Fruit fly (Drosophila melanogaster) whole organism, embryonic: Measurements from ENCODE around the gene CG32271.

Experiments used
- BEAF-32 ChIP-seq: fragments of 200-800 bp; sonication (Bioruptor generic); optimal IDR thresholded peaks from 3 replicates; lab custom pipeline; 2017; ENCODE audit warnings: missing biosample characterization, missing genetic modification characterization, mild to moderate bottlenecking, moderate library complexity, missing genetic modification reagents
- CG12391 ChIP-seq: fragments of 200-800 bp; sonication (Bioruptor generic); optimal IDR thresholded peaks from 3 replicates; lab custom pipeline; 2018; ENCODE audit warnings: missing biosample characterization, mild to moderate bottlenecking, missing genetic modification characterization, moderate library complexity
- CG15514 ChIP-seq: fragments of 200-800 bp; sonication (Bioruptor generic); optimal IDR thresholded peaks from 3 replicates; lab custom pipeline; 2017; ENCODE audit warnings: missing biosample characterization, missing genetic modification characterization, mild to moderate bottlenecking, moderate library complexity, missing genetic modification reagents
- CG1603 ChIP-seq: fragments of 200-800 bp; sonication (Bioruptor generic); optimal IDR thresholded peaks from 2 replicates; lab custom pipeline; 2019; ENCODE audit warnings: missing biosample characterization, mild to moderate bottlenecking, missing genetic modification characterization, moderate library complexity
- CG16815 ChIP-seq: fragments of 200-800 bp; sonication (Bioruptor generic); optimal IDR thresholded peaks from 3 replicates; lab custom pipeline; 2017; ENCODE audit warnings: missing biosample characterization, mild to moderate bottlenecking, missing genetic modification characterization
- CG17612 ChIP-seq: fragments of 200-800 bp; sonication (Bioruptor generic); IDR thresholded peaks from 2 replicates; pipeline ENCODE4 v1.3.6; 2022; ENCODE audit warnings: missing biosample characterization, missing genetic modification characterization
- CG2120 ChIP-seq: fragments of 200-800 bp; sonication (Bioruptor generic); optimal IDR thresholded peaks from 3 replicates; lab custom pipeline; 2016; ENCODE audit warnings: missing biosample characterization, missing genetic modification characterization
- CG32772 ChIP-seq: fragments of 200-800 bp; sonication (Bioruptor generic); IDR thresholded peaks from 2 replicates; pipeline ENCODE4 v1.3.6; 2022; ENCODE audit warnings: missing biosample characterization, missing genetic modification characterization
- CG3847 ChIP-seq: fragments of 200-800 bp; sonication (Bioruptor generic); IDR thresholded peaks from 2 replicates; pipeline ENCODE4 v1.3.6; 2022; ENCODE audit warnings: missing biosample characterization, missing genetic modification characterization
- CG6272 ChIP-seq: fragments of 200-800 bp; sonication (Bioruptor generic); IDR thresholded peaks from 2 replicates; pipeline ENCODE4 v1.3.6; 2022; ENCODE audit warnings: missing biosample characterization, missing genetic modification characterization
- CG7271 ChIP-seq: fragments of 200-800 bp; sonication (Bioruptor generic); optimal IDR thresholded peaks from 2 replicates; lab custom pipeline; 2018; ENCODE audit warnings: missing biosample characterization, mild to moderate bottlenecking, missing genetic modification characterization, moderate library complexity
- CG7987 ChIP-seq: fragments of 200-800 bp; sonication (Bioruptor generic); optimal IDR thresholded peaks from 2 replicates; lab custom pipeline; 2018; ENCODE audit warnings: missing biosample characterization, mild to moderate bottlenecking, missing genetic modification characterization, moderate library complexity
- CG8924 ChIP-seq: fragments of 200-800 bp; optimal IDR thresholded peaks from 3 replicates; lab custom pipeline; 2019; ENCODE audit warnings: missing biosample characterization, mild to moderate bottlenecking, missing genetic modification characterization, moderate library complexity
- CG9437 ChIP-seq: fragments of 200-800 bp; sonication (Bioruptor generic); optimal IDR thresholded peaks from 2 replicates; lab custom pipeline; 2018; ENCODE audit warnings: missing biosample characterization, mild to moderate bottlenecking, missing genetic modification characterization
- CG9727 ChIP-seq: fragments of 200-800 bp; sonication (Bioruptor generic); optimal IDR thresholded peaks from 3 replicates; lab custom pipeline; 2017; ENCODE audit warnings: missing biosample characterization, mild to moderate bottlenecking, missing genetic modification characterization
- Dip2 ChIP-seq: fragments of 200-800 bp; sonication (Bioruptor generic); IDR thresholded peaks from 2 replicates; pipeline ENCODE4 v1.3.6; 2022; ENCODE audit warnings: missing biosample characterization, missing genetic modification characterization
- Dll ChIP-seq: fragments of 200-800 bp; sonication (Bioruptor generic); IDR thresholded peaks from 4 replicates; pipeline ENCODE4 v1.3.6; 2022; ENCODE audit warnings: missing biosample characterization, missing genetic modification characterization; ENCODE audit not compliant: partially characterized antibody
- Hr3 ChIP-seq: fragments of 200-800 bp; sonication (Bioruptor generic); optimal IDR thresholded peaks from 3 replicates; lab custom pipeline; 2016; ENCODE audit warnings: missing biosample characterization, missing genetic modification characterization
- Med ChIP-seq: fragments of 200-800 bp; sonication (Bioruptor generic); peaks from one replicate; lab custom pipeline; 2016; ENCODE audit warnings: missing biosample characterization, missing genetic modification characterization, mild to moderate bottlenecking, inconsistent platforms, moderate library complexity
- Pdp1 ChIP-seq, 2 experiments: fragments of 200-800 bp; sonication (Bioruptor generic); optimal IDR thresholded peaks; 3 replicates each; lab custom pipeline; 2016; ENCODE audit warnings: missing biosample characterization in 2 of 2, missing genetic modification characterization in 2 of 2, mild to moderate bottlenecking in 1 of 2, moderate library complexity in 1 of 2
- Sry-δ ChIP-seq: fragments of 200-800 bp; sonication (Bioruptor generic); optimal IDR thresholded peaks from 2 replicates; lab custom pipeline; 2016; ENCODE audit warnings: missing biosample characterization, missing genetic modification characterization
- Ssrp ChIP-seq: fragments of 200-800 bp; sonication (Bioruptor generic); optimal IDR thresholded peaks from 2 replicates; lab custom pipeline; 2018; ENCODE audit warnings: missing biosample characterization, mild to moderate bottlenecking, missing genetic modification characterization, moderate library complexity
- Stat92E ChIP-seq, 3 experiments: fragments of >200 bp in 2 of 3; fragments of 200-800 bp in 1 of 3; sonication (Bioruptor generic) in 1 of 3; optimal IDR thresholded peaks; 2 replicates each; lab custom pipeline; 2017 to 2019; ENCODE audit warnings: missing biosample characterization in 3 of 3, missing genetic modification characterization in 3 of 3, mild to moderate bottlenecking in 1 of 3, moderate library complexity in 1 of 3
- Usf ChIP-seq: fragments of 200-800 bp; sonication (Bioruptor generic); optimal IDR thresholded peaks from 2 replicates; lab custom pipeline; 2017; ENCODE audit warnings: missing genotype, missing biosample characterization, missing genetic modification characterization
- YL-1 ChIP-seq: fragments of 200-800 bp; sonication (Bioruptor generic); optimal IDR thresholded peaks from 3 replicates; lab custom pipeline; 2017; ENCODE audit warnings: missing biosample characterization, mild to moderate bottlenecking, missing genetic modification characterization
- amos ChIP-seq: fragments of 200-800 bp; sonication (Bioruptor generic); IDR thresholded peaks from 2 replicates; pipeline ENCODE4 v1.3.6; 2022; ENCODE audit warnings: missing biosample characterization, missing genetic modification characterization; ENCODE audit not compliant: partially characterized antibody
- aop ChIP-seq: fragments of 200-800 bp; sonication (Bioruptor generic); IDR thresholded peaks from 2 replicates; pipeline ENCODE4 v1.3.6; 2022; ENCODE audit warnings: missing biosample characterization, missing genetic modification characterization
- ato ChIP-seq: fragments of 200-800 bp; sonication (Bioruptor generic); IDR thresholded peaks from 2 replicates; pipeline ENCODE4 v1.3.6; 2022; ENCODE audit warnings: missing biosample characterization, missing genetic modification characterization; ENCODE audit not compliant: partially characterized antibody
- bbx ChIP-seq: fragments of 200-800 bp; sonication (Bioruptor generic); IDR thresholded peaks from 2 replicates; pipeline ENCODE4 v1.3.6; 2022; ENCODE audit warnings: missing biosample characterization, missing genetic modification characterization; ENCODE audit not compliant: partially characterized antibody
- croc ChIP-seq: fragments of 200-800 bp; sonication (Bioruptor generic); conservative IDR thresholded peaks from 3 replicates; pipeline ENCODE4 v1.3.6; 2022; ENCODE audit warnings: missing biosample characterization, missing genetic modification characterization
- crp ChIP-seq, 2 experiments: fragments of 200-800 bp; sonication (Bioruptor generic); optimal IDR thresholded peaks; 2 replicates in 1 of 2; 3 replicates in 1 of 2; lab custom pipeline; 2017; ENCODE audit warnings: missing biosample characterization in 2 of 2, missing genetic modification characterization in 2 of 2, mild to moderate bottlenecking in 1 of 2, moderate library complexity in 1 of 2
- dysf ChIP-seq: fragments of 200-800 bp; sonication (Bioruptor generic); IDR thresholded peaks from 3 replicates; pipeline ENCODE4 v1.3.6; 2022; ENCODE audit warnings: missing biosample characterization, missing genetic modification characterization
- ftz-f1 ChIP-seq: fragments of 200-800 bp; sonication (Bioruptor generic); optimal IDR thresholded peaks from 2 replicates; lab custom pipeline; 2016; ENCODE audit warnings: missing biosample characterization, missing genetic modification characterization
- gfzf ChIP-seq: fragments of 200-800 bp; sonication (Bioruptor generic); optimal IDR thresholded peaks from 2 replicates; lab custom pipeline; 2016; ENCODE audit warnings: missing biosample characterization, mild to moderate bottlenecking, missing genetic modification characterization, moderate library complexity
- lola ChIP-seq, 3 experiments: fragments of >200 bp in 2 of 3; fragments of 200-800 bp in 1 of 3; sonication (Bioruptor generic) in 1 of 3; optimal IDR thresholded peaks; 2 replicates each; lab custom pipeline; 2017 to 2019; ENCODE audit warnings: missing biosample characterization in 3 of 3, missing genetic modification characterization in 3 of 3, mild to moderate bottlenecking in 1 of 3, moderate library complexity in 1 of 3
- maf-S ChIP-seq: fragments of 200-800 bp; sonication (Bioruptor generic); optimal IDR thresholded peaks from 2 replicates; lab custom pipeline; 2016; ENCODE audit warnings: missing biosample characterization, missing genetic modification characterization
- pzg ChIP-seq: fragments of 200-800 bp; sonication (Bioruptor generic); optimal IDR thresholded peaks from 3 replicates; lab custom pipeline; 2018; ENCODE audit warnings: missing biosample characterization, mild to moderate bottlenecking, missing genetic modification characterization, moderate library complexity
- row ChIP-seq: fragments of 200-800 bp; sonication (Bioruptor generic); IDR thresholded peaks from 3 replicates; pipeline ENCODE4 v1.3.6; 2022; ENCODE audit warnings: missing biosample characterization, missing genetic modification characterization
- sens ChIP-seq: fragments of 200-800 bp; sonication (Bioruptor generic); peaks from one replicate; lab custom pipeline; 2016; ENCODE audit warnings: missing biosample characterization, missing genetic modification characterization
- seq ChIP-seq: fragments of 200-800 bp; sonication (Bioruptor generic); IDR thresholded peaks from 2 replicates; pipeline ENCODE4 v1.3.6; 2022; ENCODE audit warnings: missing biosample characterization, missing genetic modification characterization
- stwl ChIP-seq: fragments of 200-800 bp; sonication (Bioruptor generic); optimal IDR thresholded peaks from 3 replicates; lab custom pipeline; 2018; ENCODE audit warnings: missing biosample characterization, mild to moderate bottlenecking, missing genetic modification characterization, moderate library complexity
- tll ChIP-seq, 2 experiments: fragments of 200-800 bp in 1 of 2; fragments of >200 bp in 1 of 2; sonication (Bioruptor generic) in 1 of 2; optimal IDR thresholded peaks; 2 replicates each; lab custom pipeline; 2017 to 2019; ENCODE audit warnings: missing biosample characterization in 2 of 2, missing genetic modification characterization in 2 of 2, mild to moderate bottlenecking in 1 of 2, moderate library complexity in 1 of 2
- toy ChIP-seq: fragments of 200-800 bp; sonication (Bioruptor generic); IDR thresholded peaks from 2 replicates; pipeline ENCODE4 v1.3.6; 2022; ENCODE audit warnings: missing biosample characterization, missing genetic modification characterization
- trem ChIP-seq: fragments of 200-800 bp; optimal IDR thresholded peaks from 3 replicates; lab custom pipeline; 2019; ENCODE audit warnings: missing biosample characterization, mild to moderate bottlenecking, missing genetic modification characterization, moderate library complexity
- vfl ChIP-seq: fragments of 200-800 bp; sonication (Bioruptor generic); optimal IDR thresholded peaks from 2 replicates; lab custom pipeline; 2016; ENCODE audit warnings: missing biosample characterization, missing genetic modification characterization
- zfh1 ChIP-seq: fragments of 200-800 bp; sonication (Bioruptor generic); IDR thresholded peaks from 3 replicates; pipeline ENCODE4 v1.3.6; 2022; ENCODE audit warnings: missing biosample characterization, missing genetic modification characterization

CG32271 gene

dm6 chr3L:3161968-3162367, 41.0 kb downstream of the CG32271 start, which contains the start of gene rasp (continued):
- TF ChIP-seq crp (GFP tag; optimal IDR thresholded peaks at IDR 0.05; lab: Kevin White, UChicago) (no peak), BEAF-32 (peak; percentile 63), Sry-δ (GFP tag; lab: Kevin White, UChicago) (peak; percentile 79), YL-1 (GFP tag; lab: Kevin White, UChicago) (peak; percentile 34), CG1603 (peak; percentile 21), ftz-f1 (GFP tag; lab: Kevin White, UChicago) (peak; percentile 41), toy (GFP tag; lab: Robert Waterston, UW) (no peak), gfzf (GFP tag; lab: Kevin White, UChicago) (no peak), Dip2 (GFP tag; lab: Robert Waterston, UW) (no peak), Stat92E (GFP tag; optimal IDR thresholded peaks at IDR 0.05; lab: Kevin White, UChicago) (peak in 1 of 3 experiments; percentile 8), pzg (GFP tag; lab: Kevin White, UChicago) (peak; percentile 27), trem (tag; lab: Kevin White, UChicago) (peak; percentile 11), bbx (GFP tag; lab: Robert Waterston, UW) (peak; percentile 45; the same call in 1 of the 2 replicates), tll (GFP tag; optimal IDR thresholded peaks at IDR 0.05; lab: Kevin White, UChicago) (no peak), amos (peak; percentile 48), aop (GFP tag; lab: Robert Waterston, UW) (no peak), CG16815 (no peak), Med (GFP tag; lab: Kevin White, UChicago) (peak; percentile 44), dysf (GFP tag; lab: Robert Waterston, UW) (no peak), CG7271 (no peak), stwl (tag; lab: Kevin White, UChicago) (peak; percentile 33), vfl (GFP tag; lab: Kevin White, UChicago) (no peak)

dm6 chr3L:3159309-3160194, 43.4 kb downstream of the CG32271 start, which contains the start of the genes ND-30 and CG15812:
TSS of gene ND-30 (minus strand) at chr3L:3159578.
TSS of gene CG15812 (plus strand) at chr3L:3159991.
- TF ChIP-seq CG12391, result peak; percentile 58
- TF ChIP-seq CG2120 (GFP tag; lab: Kevin White, UChicago), result peak; percentile 7
- TF ChIP-seq croc (GFP tag; lab: Robert Waterston, UW), result no peak
- peak in 1 of 2 experiments; percentile 97 for TF ChIP-seq Pdp1 (GFP tag; optimal IDR thresholded peaks at IDR 0.05; lab: Kevin White, UChicago)
- TF ChIP-seq ato, result 0 out of 2 replicates have a peak, but pooled peaks have one; percentile 30
- TF ChIP-seq Hr3, result peak; percentile 46
- TF ChIP-seq CG3847, result 0 out of 2 replicates have a peak, but pooled peaks have one; percentile 5
- no peak for TF ChIP-seq zfh1 (GFP tag; lab: Robert Waterston, UW)
- 0 out of 4 replicates have a peak, but pooled peaks have one; percentile 14 for TF ChIP-seq Dll
- TF ChIP-seq CG6272 (GFP tag; lab: Robert Waterston, UW), result no peak
- peak; percentile 73 for TF ChIP-seq row
- 0 out of 2 replicates have a peak, but pooled peaks have one; percentile 23 for TF ChIP-seq seq (GFP tag; lab: Robert Waterston, UW)
- no peak for TF ChIP-seq CG17612 (GFP tag; lab: Robert Waterston, UW)
- peak; percentile 10 for TF ChIP-seq Ssrp (tag; lab: Kevin White, UChicago)
- no peak for TF ChIP-seq Usf (GFP tag; lab: Kevin White, UChicago)
- TF ChIP-seq maf-S (GFP tag; lab: Kevin White, UChicago), result no peak
- peak; percentile 11 for TF ChIP-seq CG15514 (GFP tag; lab: Kevin White, UChicago)
- TF ChIP-seq stwl (tag; lab: Kevin White, UChicago), result peak; percentile 46
- peak; percentile 51 for TF ChIP-seq CG8924 (tag; lab: Kevin White, UChicago)
- TF ChIP-seq CG7987 (GFP tag; lab: Kevin White, UChicago), result no peak
- TF ChIP-seq CG9437 (GFP tag; lab: Kevin White, UChicago), result peak; percentile 34
- no peak for TF ChIP-seq CG32772 (GFP tag; lab: Robert Waterston, UW)
- TF ChIP-seq sens, result peak; percentile 87
- peak in 1 of 3 experiments; percentile 51 for TF ChIP-seq lola (GFP tag; optimal IDR thresholded peaks at IDR 0.05; lab: Kevin White, UChicago)
- TF ChIP-seq CG9727 (GFP tag; lab: Kevin White, UChicago), result peak; percentile 4
